Fruit fly (Drosophila melanogaster): ENCODE measurements around the gene Gas41.

Gene Gas41

DNA sequence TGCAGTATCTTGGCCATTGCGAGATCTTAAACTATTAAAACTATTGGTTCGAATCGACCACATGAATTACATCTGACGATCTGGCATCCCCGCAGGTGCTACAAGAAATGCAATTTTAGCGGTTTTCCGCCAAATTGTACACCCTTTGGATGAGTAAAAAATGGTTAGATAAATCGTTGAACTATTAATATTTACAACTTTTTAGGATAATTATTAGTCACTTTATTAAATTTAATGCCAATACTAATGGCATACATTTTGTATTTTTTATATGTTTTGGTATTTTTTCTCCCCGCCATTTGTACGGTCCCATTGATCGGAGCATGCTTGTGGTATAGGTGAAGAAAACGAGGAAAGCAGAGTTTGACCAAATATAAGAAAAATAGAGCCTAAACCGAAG lies 42.2 kb downstream of the Gas41 start, which contains the start of the genes Polr1F and Rat1 (continued):
- no peak for TF ChIP-seq Trl (optimal IDR thresholded peaks at IDR 0.05)
- peak; percentile 30 for TF ChIP-seq Trl (GFP tag; optimal IDR thresholded peaks at IDR 0.05)
- TF ChIP-seq Lim3 (GFP tag; IDR thresholded peaks at IDR 0.05), result no peak
- TF ChIP-seq lov (optimal IDR thresholded peaks at IDR 0.05), result no peak
- no peak for TF ChIP-seq lov (GFP tag; IDR thresholded peaks at IDR 0.05)
- peak; percentile 79 for TF ChIP-seq row (GFP tag; IDR thresholded peaks at IDR 0.05)
- no peak for TF ChIP-seq sc (optimal IDR thresholded peaks at IDR 0.05)
- no peak for TF ChIP-seq sc (GFP tag; optimal IDR thresholded peaks at IDR 0.05)
- TF ChIP-seq Sin3A (optimal IDR thresholded peaks at IDR 0.05), result peak; percentile 71
- TF ChIP-seq Myb (GFP tag; optimal IDR thresholded peaks at IDR 0.05), result peak; percentile 7
- TF ChIP-seq gce (GFP tag; IDR thresholded peaks at IDR 0.05), result no peak
- TF ChIP-seq CG11560 (tag; IDR thresholded peaks at IDR 0.05), result no peak
- no peak for TF ChIP-seq CG8290 (GFP tag; optimal IDR thresholded peaks at IDR 0.05)
- TF ChIP-seq CG8290 (tag; optimal IDR thresholded peaks at IDR 0.05), result peak in 1 of 2 experiments; percentile 3
- TF ChIP-seq ind (GFP tag; optimal IDR thresholded peaks at IDR 0.05), result peak; percentile 5
- no peak for TF ChIP-seq CG5180 (GFP tag; optimal IDR thresholded peaks at IDR 0.05)
- TF ChIP-seq Med (GFP tag), result peak; percentile 64
- TF ChIP-seq CG15011 (GFP tag; optimal IDR thresholded peaks at IDR 0.05), result no peak
- TF ChIP-seq HmgZ (tag; optimal IDR thresholded peaks at IDR 0.05), result peak; percentile 70
- peak; percentile 13 for TF ChIP-seq CG13424 (tag; optimal IDR thresholded peaks at IDR 0.05)
- TF ChIP-seq Hr78 (GFP tag; optimal IDR thresholded peaks at IDR 0.05), result no peak
- peak; percentile 54; the same call in 1 of the 2 replicates for TF ChIP-seq CG13287 (GFP tag; IDR thresholded peaks at IDR 0.05; ENCODE audit: partially characterized antibody)
- TF ChIP-seq Dip2 (GFP tag; IDR thresholded peaks at IDR 0.05), result no peak
- TF ChIP-seq Atf3 (GFP tag; optimal IDR thresholded peaks at IDR 0.05), result no peak
- TF ChIP-seq Mad (GFP tag; optimal IDR thresholded peaks at IDR 0.05), result peak; percentile 33
- no peak for TF ChIP-seq CG14050 (GFP tag; IDR thresholded peaks at IDR 0.05)
- TF ChIP-seq CG6654 (GFP tag; optimal IDR thresholded peaks at IDR 0.05), result no peak
- peak; percentile 86 for TF ChIP-seq Max (GFP tag; optimal IDR thresholded peaks at IDR 0.05)
- no peak for TF ChIP-seq CG13123 (GFP tag; optimal IDR thresholded peaks at IDR 0.05)
- TF ChIP-seq org-1 (GFP tag; optimal IDR thresholded peaks at IDR 0.05), result no peak
- no peak for TF ChIP-seq trh (GFP tag; optimal IDR thresholded peaks at IDR 0.05)
- TF ChIP-seq disco-r (GFP tag; optimal IDR thresholded peaks at IDR 0.05), result no peak
- no peak for TF ChIP-seq fru (optimal IDR thresholded peaks at IDR 0.05)
- TF ChIP-seq ssp (GFP tag; IDR thresholded peaks at IDR 0.05), result no peak
- peak; percentile 19 for TF ChIP-seq CG12155 (GFP tag; optimal IDR thresholded peaks at IDR 0.05)
- TF ChIP-seq slou (GFP tag; optimal IDR thresholded peaks at IDR 0.05), result no peak
- no peak for TF ChIP-seq C15 (GFP tag; IDR thresholded peaks at IDR 0.05)
- TF ChIP-seq ab (GFP tag; optimal IDR thresholded peaks at IDR 0.05), result no peak
- peak; percentile 0 for TF ChIP-seq Dip3 (GFP tag; optimal IDR thresholded peaks at IDR 0.05)
- TF ChIP-seq CG12219 (GFP tag; optimal IDR thresholded peaks at IDR 0.05), result no peak
- no peak for TF ChIP-seq CG12104 (GFP tag; optimal IDR thresholded peaks at IDR 0.05)
- TF ChIP-seq pan (optimal IDR thresholded peaks at IDR 0.05), result no peak
- no peak for TF ChIP-seq pan (GFP tag; optimal IDR thresholded peaks at IDR 0.05 in 1 of 2, IDR thresholded peaks at IDR 0.05 in 1 of 2)
- no peak for TF ChIP-seq CG1529 (GFP tag; optimal IDR thresholded peaks at IDR 0.05)
- no peak for TF ChIP-seq bbx (GFP tag; IDR thresholded peaks at IDR 0.05; ENCODE audit: partially characterized antibody)
- peak; percentile 30 for TF ChIP-seq Sry-δ (GFP tag; optimal IDR thresholded peaks at IDR 0.05)
- no peak for TF ChIP-seq CG7745 (tag; optimal IDR thresholded peaks at IDR 0.05)
- TF ChIP-seq Spps (tag; optimal IDR thresholded peaks at IDR 0.05), result no peak
- no peak for TF ChIP-seq CTCF (GFP tag; optimal IDR thresholded peaks at IDR 0.05)
- no peak for TF ChIP-seq gem (tag; optimal IDR thresholded peaks at IDR 0.05)
- TF ChIP-seq lbe (GFP tag; optimal IDR thresholded peaks at IDR 0.05), result no peak
- TF ChIP-seq CG9876 (GFP tag; optimal IDR thresholded peaks at IDR 0.05), result no peak
- no peak for TF ChIP-seq psq (GFP tag; optimal IDR thresholded peaks at IDR 0.05)
- no peak for TF ChIP-seq CG31365 (tag; optimal IDR thresholded peaks at IDR 0.05)
- TF ChIP-seq CG10147 (GFP tag; optimal IDR thresholded peaks at IDR 0.05), result no peak

All from whole organism, embryonic.